Worm (Caenorhabditis elegans): ENCODE results near the gene col-160.

DNA sequence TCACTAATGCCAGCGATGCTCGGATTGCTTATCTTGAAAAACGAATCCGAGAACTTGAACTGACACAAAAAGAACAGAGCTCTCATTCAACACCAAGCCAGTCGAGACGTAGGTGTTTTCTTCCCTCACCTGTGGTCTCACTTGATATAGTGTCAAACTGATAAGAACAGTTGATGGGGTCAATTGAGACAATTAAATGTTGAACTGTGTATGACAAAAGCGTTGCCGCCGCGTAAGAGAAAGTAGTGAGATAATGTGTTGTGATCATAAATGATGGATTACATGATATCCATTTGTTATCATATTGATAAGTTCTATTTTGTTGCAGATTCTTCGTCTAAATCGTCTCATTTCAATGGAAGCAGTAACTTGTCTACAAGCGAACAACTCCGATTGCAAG, 28.3 kb downstream of the col-160 start:
- TF ChIP-seq ztf-29 (GFP tag; IDR thresholded peaks at IDR 0.05) (no peak), tab-1 (GFP tag; IDR thresholded peaks at IDR 0.05) (no peak), klf-2 (GFP tag; conservative IDR thresholded peaks at IDR 0.05) (no peak), flt-1 (GFP tag; IDR thresholded peaks at IDR 0.05) (no peak)

All from whole organism, midembryonic.